Fruit fly (Drosophila melanogaster) whole organism, embryonic: ENCODE data around the gene CG10793.
A peak's percentile ranks its signal among the peaks of the same experiment; 100 is the strongest.

Source experiments
- Ada2b ChIP-seq: fragments of 200-800 bp; sonication (Bioruptor generic); IDR thresholded peaks from 2 replicates; pipeline ENCODE4 v1.3.6; 2022; ENCODE audit warnings: missing biosample characterization, missing genetic modification characterization
- Blimp-1 ChIP-seq: fragments of 200-800 bp; sonication (Bioruptor generic); optimal IDR thresholded peaks from 3 replicates; lab custom pipeline; 2018; ENCODE audit warnings: missing biosample characterization, missing genetic modification characterization, mild to moderate bottlenecking, moderate library complexity, missing genetic modification reagents
- CG10321 ChIP-seq: fragments of 200-800 bp; sonication (Bioruptor generic); IDR thresholded peaks from 2 replicates; pipeline ENCODE4 v1.3.6; 2022; ENCODE audit warnings: missing biosample characterization, missing genetic modification characterization
- CG11247 ChIP-seq: fragments of 200-800 bp; sonication (Bioruptor generic); IDR thresholded peaks from 2 replicates; pipeline ENCODE4 v1.3.6; 2022; ENCODE audit warnings: missing biosample characterization, missing genetic modification characterization
- CG12071 ChIP-seq: fragments of 200-800 bp; sonication (Bioruptor generic); optimal IDR thresholded peaks from 3 replicates; lab custom pipeline; 2018; ENCODE audit warnings: missing biosample characterization, mild to moderate bottlenecking, missing genetic modification characterization
- CG12942 ChIP-seq: fragments of 200-800 bp; sonication (Bioruptor generic); optimal IDR thresholded peaks from 3 replicates; lab custom pipeline; 2016; ENCODE audit warnings: missing biosample characterization, missing genetic modification characterization
- CG14014 ChIP-seq: fragments of 200-800 bp; sonication (Bioruptor generic); IDR thresholded peaks from 2 replicates; pipeline ENCODE4 v1.3.6; 2022; ENCODE audit warnings: missing biosample characterization, missing genetic modification characterization
- CG14050 ChIP-seq: fragments of 200-800 bp; sonication (Bioruptor generic); IDR thresholded peaks from 3 replicates; pipeline ENCODE4 v1.3.6; 2022; ENCODE audit warnings: missing biosample characterization, missing genetic modification characterization
- CG14860 ChIP-seq: fragments of 200-800 bp; sonication (Bioruptor generic); IDR thresholded peaks from 3 replicates; pipeline ENCODE4 v1.3.6; 2022; ENCODE audit warnings: missing biosample characterization, missing genetic modification characterization; ENCODE audit not compliant: partially characterized antibody
- CG1647 ChIP-seq: fragments of 200-800 bp; sonication (Bioruptor generic); optimal IDR thresholded peaks from 3 replicates; lab custom pipeline; 2016; ENCODE audit warnings: missing biosample characterization, missing genetic modification characterization
- CG17568 ChIP-seq: fragments of 200-800 bp; sonication (Bioruptor generic); optimal IDR thresholded peaks from 2 replicates; lab custom pipeline; 2018; ENCODE audit warnings: missing biosample characterization, mild to moderate bottlenecking, missing genetic modification characterization, moderate library complexity
- CG18262 ChIP-seq: fragments of 200-800 bp; optimal IDR thresholded peaks from 3 replicates; lab custom pipeline; 2019; ENCODE audit warnings: missing biosample characterization, mild to moderate bottlenecking, missing genetic modification characterization, moderate library complexity
- CG2129 ChIP-seq: fragments of 200-800 bp; sonication (Bioruptor generic); IDR thresholded peaks from 2 replicates; pipeline ENCODE4 v1.3.6; 2022; ENCODE audit warnings: missing biosample characterization, missing genetic modification characterization; ENCODE audit not compliant: partially characterized antibody
- CG2199 ChIP-seq: fragments of 200-800 bp; sonication (Bioruptor generic); IDR thresholded peaks from 3 replicates; pipeline ENCODE4 v1.3.6; 2022; ENCODE audit warnings: missing biosample characterization, missing genetic modification characterization
- CG3065 ChIP-seq: fragments of 200-800 bp; sonication (Bioruptor generic); optimal IDR thresholded peaks from 2 replicates; lab custom pipeline; 2016; ENCODE audit warnings: missing biosample characterization, missing genetic modification characterization
- CG31441 ChIP-seq: fragments of 200-800 bp; sonication (Bioruptor generic); IDR thresholded peaks from 2 replicates; pipeline ENCODE4 v1.3.6; 2022; ENCODE audit warnings: missing biosample characterization, missing genetic modification characterization
- CG6654 ChIP-seq: fragments of 200-800 bp; sonication (Bioruptor generic); optimal IDR thresholded peaks from 2 replicates; lab custom pipeline; 2017; ENCODE audit warnings: missing biosample characterization, mild to moderate bottlenecking, missing genetic modification characterization
- CG8765 ChIP-seq: fragments of 200-800 bp; sonication (Bioruptor generic); IDR thresholded peaks from 2 replicates; pipeline ENCODE4 v1.3.6; 2022; ENCODE audit warnings: missing biosample characterization, missing genetic modification characterization
- CG8924 ChIP-seq: fragments of 200-800 bp; optimal IDR thresholded peaks from 3 replicates; lab custom pipeline; 2019; ENCODE audit warnings: missing biosample characterization, mild to moderate bottlenecking, missing genetic modification characterization, moderate library complexity
- CG9215 ChIP-seq: fragments of 200-800 bp; sonication (Bioruptor generic); IDR thresholded peaks from 2 replicates; pipeline ENCODE4 v1.3.6; 2022; ENCODE audit warnings: missing biosample characterization, missing genetic modification characterization
- Chrac-16 ChIP-seq: fragments of 200-800 bp; sonication (Bioruptor generic); optimal IDR thresholded peaks from 3 replicates; lab custom pipeline; 2016; ENCODE audit warnings: missing biosample characterization, missing genetic modification characterization
- E2f2 ChIP-seq: fragments of 200-800 bp; sonication (Bioruptor generic); IDR thresholded peaks from 2 replicates; pipeline ENCODE4 v1.3.6; 2022; ENCODE audit warnings: missing biosample characterization, missing genetic modification characterization
- Eip74EF ChIP-seq, 2 experiments: fragments of 200-800 bp in 1 of 2; fragments of >200 bp in 1 of 2; sonication (Bioruptor generic) in 1 of 2; optimal IDR thresholded peaks; 2 replicates each; lab custom pipeline; 2017 to 2019; ENCODE audit warnings: missing biosample characterization in 2 of 2, missing genetic modification characterization in 2 of 2, mild to moderate bottlenecking in 1 of 2, moderate library complexity in 1 of 2
- Fer1 ChIP-seq: fragments of 200-800 bp; sonication (Bioruptor generic); optimal IDR thresholded peaks from 2 replicates; lab custom pipeline; 2017; ENCODE audit warnings: missing biosample characterization, mild to moderate bottlenecking, missing genetic modification characterization
- Fer2 ChIP-seq: fragments of 200-800 bp; sonication (Bioruptor generic); optimal IDR thresholded peaks from 2 replicates; lab custom pipeline; 2018; ENCODE audit warnings: missing biosample characterization, mild to moderate bottlenecking, missing genetic modification characterization, moderate library complexity
- Fer3 ChIP-seq: fragments of 200-800 bp; sonication (Bioruptor generic); optimal IDR thresholded peaks from 2 replicates; lab custom pipeline; 2018; ENCODE audit warnings: missing biosample characterization, mild to moderate bottlenecking, missing genetic modification characterization, moderate library complexity
- HLH54F ChIP-seq: fragments of 200-800 bp; sonication (Bioruptor generic); optimal IDR thresholded peaks from 3 replicates; lab custom pipeline; 2016; ENCODE audit warnings: missing biosample characterization, missing genetic modification characterization
- Hmr ChIP-seq: fragments of 200-800 bp; sonication (Bioruptor generic); optimal IDR thresholded peaks from 3 replicates; lab custom pipeline; 2017; ENCODE audit warnings: mild to moderate bottlenecking, missing biosample characterization, missing genetic modification reagents, missing genetic modification characterization
- Hsf ChIP-seq: fragments of 200-800 bp; sonication (Bioruptor generic); optimal IDR thresholded peaks from 3 replicates; lab custom pipeline; 2016; ENCODE audit warnings: missing biosample characterization, missing genetic modification characterization
- Myb ChIP-seq: fragments of 200-800 bp; sonication (Bioruptor generic); optimal IDR thresholded peaks from 2 replicates; lab custom pipeline; 2016; ENCODE audit warnings: missing biosample characterization, missing genetic modification characterization
- Nf-YA ChIP-seq: fragments of 200-800 bp; sonication (Bioruptor generic); IDR thresholded peaks from 2 replicates; pipeline ENCODE4 v1.3.6; 2022; ENCODE audit warnings: missing biosample characterization, missing genetic modification characterization
- Ravus ChIP-seq: fragments of 200-800 bp; sonication (Bioruptor generic); IDR thresholded peaks from 2 replicates; pipeline ENCODE4 v1.3.6; 2022; ENCODE audit warnings: missing biosample characterization, missing genetic modification characterization
- Rx ChIP-seq: fragments of 200-800 bp; sonication (Bioruptor generic); IDR thresholded peaks from 2 replicates; pipeline ENCODE4 v1.3.6; 2022; ENCODE audit warnings: missing biosample characterization, missing genetic modification characterization
- Spps ChIP-seq: fragments of 200-800 bp; sonication (Bioruptor generic); optimal IDR thresholded peaks from 2 replicates; lab custom pipeline; 2018; ENCODE audit warnings: missing biosample characterization, mild to moderate bottlenecking, missing genetic modification characterization
- abd-A ChIP-seq: fragments of 200-800 bp; sonication (Bioruptor generic); optimal IDR thresholded peaks from 3 replicates; lab custom pipeline; 2019; ENCODE audit warnings: missing biosample characterization, mild to moderate bottlenecking, missing genetic modification characterization, moderate library complexity
- br ChIP-seq: fragments of >200 bp; optimal IDR thresholded peaks from 2 replicates; lab custom pipeline; 2017
- bsh ChIP-seq, 2 experiments: fragments of 200-800 bp; sonication (Bioruptor generic); optimal IDR thresholded peaks; 2 replicates each; lab custom pipeline; 2017 to 2018; ENCODE audit warnings: mild to moderate bottlenecking in 2 of 2, missing biosample characterization in 2 of 2, missing genetic modification characterization in 2 of 2, moderate library complexity in 1 of 2
- cas ChIP-seq: fragments of 200-800 bp; sonication (Bioruptor generic); IDR thresholded peaks from 2 replicates; pipeline ENCODE4 v1.3.6; 2022; ENCODE audit warnings: missing biosample characterization, missing genetic modification characterization
- eyg ChIP-seq: fragments of 200-800 bp; sonication (Bioruptor generic); optimal IDR thresholded peaks from 3 replicates; lab custom pipeline; 2016; ENCODE audit warnings: missing biosample characterization, missing genetic modification characterization
- fd64A ChIP-seq: fragments of 200-800 bp; sonication (Bioruptor generic); optimal IDR thresholded peaks from 3 replicates; lab custom pipeline; 2018; ENCODE audit warnings: missing biosample characterization, mild to moderate bottlenecking, missing genetic modification characterization
- fu2 ChIP-seq: fragments of 200-800 bp; sonication (Bioruptor generic); optimal IDR thresholded peaks from 2 replicates; lab custom pipeline; 2016; ENCODE audit warnings: missing biosample characterization, missing genetic modification characterization
- gcm2 ChIP-seq: fragments of 200-800 bp; sonication (Bioruptor generic); optimal IDR thresholded peaks from 2 replicates; lab custom pipeline; 2016; ENCODE audit warnings: missing biosample characterization, missing genetic modification characterization
- gsb ChIP-seq: fragments of 200-800 bp; sonication (Bioruptor generic); IDR thresholded peaks from 2 replicates; pipeline ENCODE4 v1.3.6; 2022; ENCODE audit warnings: missing biosample characterization, missing genetic modification characterization
- lov ChIP-seq, 2 experiments: fragments of 200-800 bp in 1 of 2; fragments of >200 bp in 1 of 2; sonication (Bioruptor generic) in 1 of 2; IDR thresholded peaks in 1 of 2; optimal IDR thresholded peaks in 1 of 2; 2 replicates in 1 of 2; 3 replicates in 1 of 2; pipeline versions ENCODE4 v1.3.6 to Lab custom; 2017 to 2022; ENCODE audit warnings: missing biosample characterization in 1 of 2, missing genetic modification characterization in 1 of 2
- onecut ChIP-seq: fragments of 200-800 bp; sonication (Bioruptor generic); IDR thresholded peaks from 2 replicates; pipeline ENCODE4 v1.3.6; 2022; ENCODE audit warnings: missing biosample characterization, missing genetic modification characterization
- ro ChIP-seq: fragments of 200-800 bp; sonication (Bioruptor generic); IDR thresholded peaks from 2 replicates; pipeline ENCODE4 v1.3.6; 2022; ENCODE audit warnings: missing biosample characterization, missing genetic modification characterization
- scrt ChIP-seq: fragments of 200-800 bp; sonication (Bioruptor generic); optimal IDR thresholded peaks from 2 replicates; lab custom pipeline; 2018; ENCODE audit warnings: missing biosample characterization, mild to moderate bottlenecking, missing genetic modification characterization, moderate library complexity
- sens ChIP-seq: fragments of 200-800 bp; sonication (Bioruptor generic); peaks from one replicate; lab custom pipeline; 2016; ENCODE audit warnings: missing biosample characterization, missing genetic modification characterization
- sim ChIP-seq: fragments of 200-800 bp; sonication (Bioruptor generic); IDR thresholded peaks from 2 replicates; pipeline ENCODE4 v1.3.6; 2022; ENCODE audit warnings: missing biosample characterization, missing genetic modification characterization
- slou ChIP-seq: fragments of 200-800 bp; sonication (Bioruptor generic); optimal IDR thresholded peaks from 3 replicates; lab custom pipeline; 2016; ENCODE audit warnings: missing biosample characterization, missing genetic modification characterization
- wek ChIP-seq: fragments of 200-800 bp; sonication (Bioruptor generic); optimal IDR thresholded peaks from 3 replicates; lab custom pipeline; 2018; ENCODE audit warnings: missing biosample characterization, mild to moderate bottlenecking, missing genetic modification characterization, moderate library complexity

CG10793 gene

DNA sequence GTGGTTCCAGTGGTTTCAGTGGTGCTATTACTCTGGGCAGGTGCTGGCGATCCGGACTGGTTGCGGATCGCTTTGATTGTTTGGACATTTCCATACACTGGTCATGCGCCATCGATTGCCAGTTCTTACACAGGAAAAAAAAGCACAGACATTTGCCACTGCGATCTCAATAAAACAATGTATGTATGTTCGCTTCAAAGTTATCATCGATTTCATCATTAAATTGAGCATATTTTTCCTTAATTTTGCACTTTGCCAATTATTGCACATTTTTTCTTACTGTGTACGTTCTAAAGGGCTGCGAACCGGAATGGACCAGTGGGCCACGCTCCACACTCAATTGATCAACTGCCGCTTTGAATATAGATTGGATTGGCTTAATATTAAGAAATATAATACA lies 47.5 kb upstream of the CG10793 start (continued):
- TF ChIP-seq sim (peak; percentile 30; the same call in 1 of the 2 replicates), Nf-YA (no peak), CG2129 (GFP tag; lab: Robert Waterston, UW) (no peak), lov (optimal IDR thresholded peaks at IDR 0.05; lab: Kevin White, UChicago) (no peak), lov (GFP tag; IDR thresholded peaks at IDR 0.05; lab: Robert Waterston, UW) (0 out of 3 replicates have a peak, but pooled peaks have one; percentile 52), Rx (GFP tag; lab: Robert Waterston, UW) (peak; percentile 29; the same call in 1 of the 2 replicates), CG2199 (GFP tag; lab: Robert Waterston, UW) (no peak), CG18262 (tag; lab: Kevin White, UChicago) (peak; percentile 37), Myb (GFP tag; lab: Kevin White, UChicago) (peak; percentile 65), wek (no peak), sens (peak; percentile 91), CG17568 (GFP tag; lab: Kevin White, UChicago) (peak; percentile 1), CG12071 (GFP tag; lab: Kevin White, UChicago) (peak; percentile 66), scrt (peak; percentile 70), fd64A (GFP tag; lab: Kevin White, UChicago) (no peak), Fer1 (GFP tag; lab: Kevin White, UChicago) (peak; percentile 59), cas (GFP tag; lab: Robert Waterston, UW) (peak; percentile 59; the same call in 1 of the 2 replicates), bsh (GFP tag; optimal IDR thresholded peaks at IDR 0.05; lab: Kevin White, UChicago) (peak in 1 of 2 experiments; percentile 58), Fer2 (tag; lab: Kevin White, UChicago) (no peak), Hsf (GFP tag; lab: Kevin White, UChicago) (peak; percentile 64), Spps (tag; lab: Kevin White, UChicago) (peak; percentile 27), Blimp-1 (GFP tag; lab: Kevin White, UChicago) (peak; percentile 45), eyg (peak; percentile 61), Hmr (GFP tag; lab: Kevin White, UChicago) (peak; percentile 74), fu2 (GFP tag; lab: Kevin White, UChicago) (peak; percentile 75), gsb (peak; percentile 63), CG8924 (peak; percentile 15), Eip74EF (GFP tag; optimal IDR thresholded peaks at IDR 0.05; lab: Kevin White, UChicago) (no peak), CG6654 (peak; percentile 25), CG11247 (peak; percentile 84), CG14050 (GFP tag; lab: Robert Waterston, UW) (no peak), CG1647 (GFP tag; lab: Kevin White, UChicago) (peak; percentile 66), Fer3 (tag; lab: Kevin White, UChicago) (peak; percentile 69), CG14014 (GFP tag; lab: Robert Waterston, UW) (peak; percentile 80), E2f2 (no peak), Chrac-16 (GFP tag; lab: Kevin White, UChicago) (peak; percentile 54), br (lab: Kevin White, UChicago) (no peak), CG14860 (no peak), CG3065 (no peak), CG12942 (peak; percentile 31), Ada2b (GFP tag; lab: Robert Waterston, UW) (peak; percentile 56), gcm2 (GFP tag; lab: Kevin White, UChicago) (peak; percentile 18), CG8765 (GFP tag; lab: Robert Waterston, UW) (peak; percentile 69; the same call in 1 of the 2 replicates), CG10321 (GFP tag; lab: Robert Waterston, UW) (no peak), Ravus (GFP tag; lab: Robert Waterston, UW) (peak; percentile 40), onecut (GFP tag; lab: Robert Waterston, UW) (0 out of 2 replicates have a peak, but pooled peaks have one; percentile 12), CG9215 (GFP tag; lab: Robert Waterston, UW) (no peak), abd-A (peak; percentile 1), HLH54F (GFP tag; lab: Kevin White, UChicago) (peak; percentile 84), ro (GFP tag; lab: Robert Waterston, UW) (0 out of 2 replicates have a peak, but pooled peaks have one; percentile 28), CG31441 (peak; percentile 40; the same call in 1 of the 2 replicates), slou (GFP tag; lab: Kevin White, UChicago) (no peak)
